Fruit fly (Drosophila melanogaster) whole organism, wandering third instar larva: ENCODE measurements around the gene pasi2.

ENCODE experiments used
- Abd-B ChIP-seq: fragments of >200 bp; optimal IDR thresholded peaks from 2 replicates; lab custom pipeline; 2017; ENCODE audit warnings: missing biosample characterization, missing genetic modification characterization
- CG32264 ChIP-seq: fragments of 200-800 bp; sonication (Bioruptor generic); optimal IDR thresholded peaks from 2 replicates; lab custom pipeline; 2016; ENCODE audit warnings: missing biosample characterization, missing genetic modification characterization
- CG9705 ChIP-seq: fragments of 200-800 bp; sonication (Bioruptor generic); optimal IDR thresholded peaks from 2 replicates; lab custom pipeline; 2018; ENCODE audit warnings: missing biosample characterization, mild to moderate bottlenecking, missing genetic modification characterization
- CrebA ChIP-seq: fragments of 200-800 bp; sonication (Bioruptor generic); optimal IDR thresholded peaks from 2 replicates; lab custom pipeline; 2016; ENCODE audit warnings: missing biosample characterization, mild to moderate bottlenecking, missing genetic modification characterization, borderline replicate concordance
- Dfd ChIP-seq: fragments of >200 bp; optimal IDR thresholded peaks from 2 replicates; lab custom pipeline; 2017; ENCODE audit warnings: missing biosample characterization, missing genetic modification characterization
- Dif ChIP-seq: fragments of 200-275, 200-300 bp; sonication (Bioruptor generic); optimal IDR thresholded peaks from 2 replicates; lab custom pipeline; 2018; ENCODE audit warnings: missing biosample characterization, missing genetic modification characterization; ENCODE audit not compliant: partially characterized antibody
- GATAd ChIP-seq: sonication (Bioruptor generic); optimal IDR thresholded peaks from 2 replicates; lab custom pipeline; 2016; ENCODE audit warnings: missing biosample characterization, missing genetic modification characterization
- HLH106 ChIP-seq: fragments of 200-800 bp; optimal IDR thresholded peaks from 3 replicates; lab custom pipeline; 2019; ENCODE audit warnings: missing biosample characterization, mild to moderate bottlenecking, missing genetic modification characterization, moderate library complexity
- Hnf4 ChIP-seq: fragments of 200-800 bp; sonication (Bioruptor generic); optimal IDR thresholded peaks from 2 replicates; lab custom pipeline; 2016; ENCODE audit warnings: missing biosample characterization, mild to moderate bottlenecking, missing genetic modification characterization
- Hr78 ChIP-seq: fragments of >200 bp; optimal IDR thresholded peaks from 2 replicates; lab custom pipeline; 2017; ENCODE audit warnings: missing biosample characterization, missing genetic modification characterization
- Hr83 ChIP-seq: fragments of 200-300 bp; sonication (Bioruptor generic); optimal IDR thresholded peaks from 2 replicates; lab custom pipeline; 2016; ENCODE audit warnings: missing biosample characterization, mild to moderate bottlenecking, missing genetic modification characterization, moderate library complexity; ENCODE audit not compliant: poor library complexity, severe bottlenecking
- Jra ChIP-seq: sonication (Bioruptor generic); optimal IDR thresholded peaks from 2 replicates; lab custom pipeline; 2016; ENCODE audit warnings: missing biosample characterization, missing genetic modification characterization
- Mio ChIP-seq: sonication (Bioruptor generic); optimal IDR thresholded peaks from 2 replicates; lab custom pipeline; 2016; ENCODE audit warnings: missing biosample characterization, missing genetic modification characterization
- Myc ChIP-seq: fragments of >200 bp; optimal IDR thresholded peaks from 2 replicates; lab custom pipeline; 2017
- N ChIP-seq: fragments of >200 bp; optimal IDR thresholded peaks from 2 replicates; lab custom pipeline; 2018; ENCODE audit warnings: missing biosample characterization, missing external identifiers, missing genetic modification characterization
- OdsH ChIP-seq: fragments of 200-800 bp; sonication (Bioruptor generic); optimal IDR thresholded peaks from 2 replicates; lab custom pipeline; 2016; ENCODE audit warnings: missing biosample characterization, mild to moderate bottlenecking, missing genetic modification characterization
- Rel ChIP-seq, 2 experiments: fragments of 200-800 bp; sonication (Bioruptor generic) in 1 of 2; optimal IDR thresholded peaks; 2 replicates in 1 of 2; 3 replicates in 1 of 2; lab custom pipeline; 2016 to 2019; ENCODE audit warnings: mild to moderate bottlenecking in 2 of 2, missing biosample characterization in 2 of 2, missing genetic modification characterization in 2 of 2, moderate library complexity in 1 of 2
- Sp1 ChIP-seq: fragments of 200-800 bp; sonication (Bioruptor generic); optimal IDR thresholded peaks from 3 replicates; lab custom pipeline; 2019; ENCODE audit warnings: missing biosample characterization, mild to moderate bottlenecking, missing genetic modification characterization, moderate library complexity
- Vsx2 ChIP-seq: fragments of 200-300, 225-300 bp; sonication (Bioruptor generic); optimal IDR thresholded peaks from 2 replicates; lab custom pipeline; 2018; ENCODE audit warnings: missing biosample characterization, missing genetic modification characterization; ENCODE audit not compliant: partially characterized antibody
- br ChIP-seq: fragments of 200-800 bp; sonication (Bioruptor generic); optimal IDR thresholded peaks from 2 replicates; lab custom pipeline; 2016; ENCODE audit warnings: missing biosample characterization, missing genetic modification characterization
- brk ChIP-seq: fragments of 200-800 bp; sonication (Bioruptor generic); optimal IDR thresholded peaks from 2 replicates; lab custom pipeline; 2016; ENCODE audit warnings: missing biosample characterization, mild to moderate bottlenecking, missing genetic modification characterization
- dl ChIP-seq, 2 experiments: fragments of 175-275, 200-275 bp in 1 of 2; fragments of 200-275 bp in 1 of 2; sonication (Bioruptor generic); optimal IDR thresholded peaks; lab custom pipeline; 2018; ENCODE audit warnings: mild to moderate bottlenecking in 2 of 2, missing biosample characterization in 2 of 2, missing genetic modification characterization in 2 of 2, moderate library complexity in 2 of 2; ENCODE audit not compliant: partially characterized antibody in 2 of 2, insufficient read depth in 1 of 2
- dmrt93B ChIP-seq: fragments of 200-800 bp; sonication (Bioruptor generic); optimal IDR thresholded peaks from 2 replicates; lab custom pipeline; 2018; ENCODE audit warnings: missing biosample characterization, mild to moderate bottlenecking, missing genetic modification characterization
- dsf ChIP-seq: sonication (Bioruptor generic); optimal IDR thresholded peaks from 2 replicates; lab custom pipeline; 2016; ENCODE audit warnings: missing biosample characterization, missing genetic modification characterization, borderline replicate concordance
- ey ChIP-seq: fragments of 200-800 bp; sonication (Bioruptor generic); optimal IDR thresholded peaks from 2 replicates; lab custom pipeline; 2016; ENCODE audit warnings: missing biosample characterization, missing genetic modification characterization
- foxo ChIP-seq, 2 experiments: fragments of 200-800 bp; sonication (Bioruptor generic); optimal IDR thresholded peaks; 2 replicates in 1 of 2; 3 replicates in 1 of 2; lab custom pipeline; 2016 to 2017; ENCODE audit warnings: missing biosample characterization in 2 of 2, missing genetic modification characterization in 2 of 2
- fru ChIP-seq: fragments of 200-800 bp; sonication (Bioruptor generic); optimal IDR thresholded peaks from 3 replicates; lab custom pipeline; 2016; ENCODE audit warnings: missing biosample characterization, mild to moderate bottlenecking, missing genetic modification characterization
- h ChIP-seq: fragments of 200-800 bp; sonication (Bioruptor generic); optimal IDR thresholded peaks from 3 replicates; lab custom pipeline; 2016; ENCODE audit warnings: missing biosample characterization, mild to moderate bottlenecking, missing genetic modification characterization
- jim ChIP-seq: fragments of 175-275, 200-325 bp; sonication (Bioruptor generic); optimal IDR thresholded peaks from 2 replicates; lab custom pipeline; 2016; ENCODE audit warnings: missing biosample characterization, mild to moderate bottlenecking, missing genetic modification characterization
- lola ChIP-seq: fragments of >200 bp; optimal IDR thresholded peaks from 2 replicates; lab custom pipeline; 2017; ENCODE audit warnings: missing biosample characterization, missing genetic modification characterization
- pan ChIP-seq: fragments of >200 bp; optimal IDR thresholded peaks from 2 replicates; lab custom pipeline; 2017
- psq ChIP-seq: fragments of 200-800 bp; sonication (Bioruptor generic); optimal IDR thresholded peaks from 3 replicates; lab custom pipeline; 2017; ENCODE audit warnings: missing biosample characterization, mild to moderate bottlenecking, missing genetic modification characterization, moderate library complexity
- rgr ChIP-seq: fragments of 200-800 bp; sonication (Bioruptor generic); optimal IDR thresholded peaks from 3 replicates; lab custom pipeline; 2016; ENCODE audit warnings: missing biosample characterization, mild to moderate bottlenecking, missing genetic modification characterization
- sage ChIP-seq: fragments of 200-800 bp; sonication (Bioruptor generic); optimal IDR thresholded peaks from 2 replicates; lab custom pipeline; 2016; ENCODE audit warnings: missing biosample characterization, mild to moderate bottlenecking, missing genetic modification characterization
- sv ChIP-seq: fragments of 200-800 bp; sonication (Bioruptor generic); optimal IDR thresholded peaks from 3 replicates; lab custom pipeline; 2016; ENCODE audit warnings: missing biosample characterization, missing genetic modification characterization
- tai ChIP-seq: sonication (Bioruptor generic); optimal IDR thresholded peaks from 2 replicates; lab custom pipeline; 2016; ENCODE audit warnings: missing biosample characterization, missing genetic modification characterization
- usp ChIP-seq: fragments of >200 bp; optimal IDR thresholded peaks from 2 replicates; lab custom pipeline; 2017; ENCODE audit warnings: missing biosample characterization, missing genetic modification characterization
- woc ChIP-seq: sonication (Bioruptor generic); optimal IDR thresholded peaks from 2 replicates; lab custom pipeline; 2016; ENCODE audit warnings: missing biosample characterization, mild to moderate bottlenecking, missing genetic modification characterization

The pasi2 gene

dm6 chr3R:9341189-9342012, 6.4 kb downstream of the pasi2 start:
- TF ChIP-seq sv, result peak; percentile 74
- TF ChIP-seq dmrt93B (GFP tag; lab: Kevin White, UChicago), result peak; percentile 69
- peak; percentile 86 for TF ChIP-seq sage
- TF ChIP-seq jim (GFP tag; lab: Kevin White, UChicago), result peak; percentile 42
- peak; percentile 80 for TF ChIP-seq brk (GFP tag; lab: Kevin White, UChicago)
- TF ChIP-seq Myc (lab: Kevin White, UChicago), result no peak
- TF ChIP-seq dsf (GFP tag; lab: Kevin White, UChicago), result peak; percentile 43
- peak; percentile 89 for TF ChIP-seq rgr (GFP tag; lab: Kevin White, UChicago)
- TF ChIP-seq dl (GFP tag; optimal IDR thresholded peaks at IDR 0.05; lab: Kevin White, UChicago; ENCODE audit: insufficient read depth in 1 of 2, partially characterized antibody in 2 of 2), result peak in 1 of 2 experiments; percentile 26
- peak; percentile 94 for TF ChIP-seq Sp1
- TF ChIP-seq usp (GFP tag; lab: Kevin White, UChicago), result no peak
- no peak for TF ChIP-seq Hr78 (GFP tag; lab: Kevin White, UChicago)
- TF ChIP-seq fru, result peak; percentile 88
- TF ChIP-seq Jra (GFP tag; lab: Kevin White, UChicago), result peak; percentile 78
- peak; percentile 84 for TF ChIP-seq ey (GFP tag; lab: Kevin White, UChicago)
- TF ChIP-seq GATAd, result no peak
- peak; percentile 54 for TF ChIP-seq Hr83 (GFP tag; lab: Kevin White, UChicago)
- peak; percentile 88 for TF ChIP-seq OdsH (GFP tag; lab: Kevin White, UChicago)
- peak; percentile 89 for TF ChIP-seq HLH106 (tag; lab: Kevin White, UChicago)
- peak; percentile 83 for TF ChIP-seq CG9705
- TF ChIP-seq tai (GFP tag; lab: Kevin White, UChicago), result peak; percentile 71
- peak; percentile 14 for TF ChIP-seq Vsx2 (GFP tag; lab: Kevin White, UChicago)
- peak; percentile 71 for TF ChIP-seq Hnf4 (GFP tag; lab: Kevin White, UChicago)
- peak; percentile 89 for TF ChIP-seq CrebA (GFP tag; lab: Kevin White, UChicago)
- peak; percentile 13 to 85 for TF ChIP-seq foxo (GFP tag; optimal IDR thresholded peaks at IDR 0.05; lab: Kevin White, UChicago)
- TF ChIP-seq Mio, result peak; percentile 59
- TF ChIP-seq Abd-B (GFP tag; lab: Kevin White, UChicago), result no peak
- peak; percentile 87 for TF ChIP-seq Dif (GFP tag; lab: Kevin White, UChicago)
- peak; percentile 90 for TF ChIP-seq h
- peak; percentile 82 for TF ChIP-seq Rel (GFP tag; optimal IDR thresholded peaks at IDR 0.05; lab: Kevin White, UChicago)
- peak; percentile 77 for TF ChIP-seq Rel (tag; optimal IDR thresholded peaks at IDR 0.05; lab: Kevin White, UChicago)
- no peak for TF ChIP-seq N (GFP tag; lab: Kevin White, UChicago)
- no peak for TF ChIP-seq pan (lab: Kevin White, UChicago)
- peak; percentile 79 for TF ChIP-seq CG32264 (GFP tag; lab: Kevin White, UChicago)
- peak; percentile 88 for TF ChIP-seq br (GFP tag; lab: Kevin White, UChicago)
- peak; percentile 94 for TF ChIP-seq woc (GFP tag; lab: Kevin White, UChicago)
- TF ChIP-seq lola (GFP tag; lab: Kevin White, UChicago), result no peak
- peak; percentile 83 for TF ChIP-seq psq

dm6 chr3R:9342248-9342882, 7.4 kb downstream of the pasi2 start:
- TF ChIP-seq CrebA (GFP tag; lab: Kevin White, UChicago), result peak; percentile 57
- peak; percentile 85 for TF ChIP-seq Hr83 (GFP tag; lab: Kevin White, UChicago)
- no peak for TF ChIP-seq Dfd (GFP tag; lab: Kevin White, UChicago)
- TF ChIP-seq jim (GFP tag; lab: Kevin White, UChicago), result no peak
- TF ChIP-seq sage, result peak; percentile 58
- no peak for TF ChIP-seq dl (GFP tag; optimal IDR thresholded peaks at IDR 0.05; lab: Kevin White, UChicago; ENCODE audit: insufficient read depth in 1 of 2, partially characterized antibody in 2 of 2)
- peak; percentile 18 for TF ChIP-seq OdsH (GFP tag; lab: Kevin White, UChicago)
- TF ChIP-seq CG32264 (GFP tag; lab: Kevin White, UChicago), result no peak
- peak; percentile 26 for TF ChIP-seq woc (GFP tag; lab: Kevin White, UChicago)
- peak; percentile 10 for TF ChIP-seq ey (GFP tag; lab: Kevin White, UChicago)
- TF ChIP-seq Vsx2 (GFP tag; lab: Kevin White, UChicago), result no peak
- no peak for TF ChIP-seq Abd-B (GFP tag; lab: Kevin White, UChicago)
- peak; percentile 63 for TF ChIP-seq Sp1
- TF ChIP-seq sv, result peak; percentile 15
- peak; percentile 60 for TF ChIP-seq Hnf4 (GFP tag; lab: Kevin White, UChicago)
- TF ChIP-seq foxo (GFP tag; optimal IDR thresholded peaks at IDR 0.05; lab: Kevin White, UChicago), result peak; percentile 17 to 58
- TF ChIP-seq rgr (GFP tag; lab: Kevin White, UChicago), result peak; percentile 72
- TF ChIP-seq brk (GFP tag; lab: Kevin White, UChicago), result peak; percentile 76
- peak; percentile 9 for TF ChIP-seq Myc (lab: Kevin White, UChicago)
- TF ChIP-seq dmrt93B (GFP tag; lab: Kevin White, UChicago), result no peak
- TF ChIP-seq psq, result peak; percentile 66
- TF ChIP-seq fru, result peak; percentile 37
- TF ChIP-seq HLH106 (tag; lab: Kevin White, UChicago), result peak; percentile 33
- peak; percentile 58 for TF ChIP-seq Dif (GFP tag; lab: Kevin White, UChicago)
- no peak for TF ChIP-seq pan (lab: Kevin White, UChicago)
- no peak for TF ChIP-seq Mio
- no peak for TF ChIP-seq usp (GFP tag; lab: Kevin White, UChicago)
- TF ChIP-seq GATAd, result no peak
- TF ChIP-seq br (GFP tag; lab: Kevin White, UChicago), result peak; percentile 30
- peak; percentile 67 for TF ChIP-seq h
- no peak for TF ChIP-seq tai (GFP tag; lab: Kevin White, UChicago)
